Worm (Caenorhabditis elegans): ENCODE data around the gene srh-2.

srh-2 gene

ce11 chrV:736171-736570 lies 8.1 kb downstream of the srh-2 start, which contains the start of gene srj-25:
Gene srj-25, minus strand, starts transcription at chrV:736271.
- TF ChIP-seq che-1 (tag; optimal IDR thresholded peaks at IDR 0.05) = no peak
- TF ChIP-seq mec-3 (tag; optimal IDR thresholded peaks at IDR 0.05; ENCODE audit: borderline replicate concordance) = no peak
- TF ChIP-seq zip-5 (tag; optimal IDR thresholded peaks at IDR 0.05) = no peak
- no peak for TF ChIP-seq ceh-31 (tag; optimal IDR thresholded peaks at IDR 0.05)
- TF ChIP-seq K09A11.1 (tag; optimal IDR thresholded peaks at IDR 0.05; ENCODE audit: insufficient read depth) = no peak
- no peak for TF ChIP-seq pha-2 (tag; optimal IDR thresholded peaks at IDR 0.05)
- no peak for TF ChIP-seq nhr-232 (tag; optimal IDR thresholded peaks at IDR 0.05)
- TF ChIP-seq K02D7.2 (tag; optimal IDR thresholded peaks at IDR 0.05) = no peak
- no peak for TF ChIP-seq pqm-1 (tag; optimal IDR thresholded peaks at IDR 0.05)
- TF ChIP-seq lim-6 (tag; optimal IDR thresholded peaks at IDR 0.05) = no peak
- TF ChIP-seq hlh-6 (tag; optimal IDR thresholded peaks at IDR 0.05) = no peak
- no peak for TF ChIP-seq Y22D7AL.16 (tag; optimal IDR thresholded peaks at IDR 0.05)
- no peak for TF ChIP-seq ama-1 (optimal IDR thresholded peaks at IDR 0.05)
- TF ChIP-seq ceh-6 (GFP tag; optimal IDR thresholded peaks at IDR 0.05) = no peak
- no peak for TF ChIP-seq ahr-1 (tag; optimal IDR thresholded peaks at IDR 0.05)
- no peak for TF ChIP-seq rnt-1 (tag; optimal IDR thresholded peaks at IDR 0.05)
- TF ChIP-seq ceh-34 (tag; optimal IDR thresholded peaks at IDR 0.05) = no peak

DNA sequence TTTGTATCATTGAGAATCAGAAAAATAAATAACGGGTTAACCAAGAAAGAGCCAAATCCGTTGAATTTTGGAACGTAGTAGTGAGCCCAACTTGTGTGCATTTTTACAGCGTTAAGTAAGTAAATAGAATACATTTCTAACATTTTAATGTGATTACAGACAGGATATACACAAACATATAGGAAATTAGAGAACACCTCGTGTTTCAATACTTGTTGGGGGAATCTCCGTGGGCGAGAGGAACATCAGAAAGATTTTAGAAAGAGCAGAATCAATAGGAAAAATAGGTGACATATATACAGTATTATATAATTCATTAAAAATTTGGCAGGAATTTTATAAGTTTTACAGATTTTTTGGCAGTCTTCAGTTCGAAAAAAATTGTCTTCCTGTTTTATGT lies 10.7 kb downstream of the srh-2 start, which contains the start of gene srj-24:
Gene srj-24, minus strand, starts transcription at position 101 of the 400 bp plus-strand sequence.
- TF ChIP-seq pat-9 (tag; optimal IDR thresholded peaks at IDR 0.05) (no peak), hlh-13 (GFP tag; optimal IDR thresholded peaks at IDR 0.05) (no peak), ceh-22 (tag; optimal IDR thresholded peaks at IDR 0.05) (no peak)

- TF ChIP-seq fkh-6 (tag; optimal IDR thresholded peaks at IDR 0.05) (no peak), unc-86 (tag; optimal IDR thresholded peaks at IDR 0.05) (no peak), nhr-232 (tag; optimal IDR thresholded peaks at IDR 0.05) (no peak), ceh-19 (GFP tag; optimal IDR thresholded peaks at IDR 0.05) (no peak), lin-11 (tag; optimal IDR thresholded peaks at IDR 0.05) (no peak), ref-2 (tag; optimal IDR thresholded peaks at IDR 0.05) (no peak), tbx-2 (tag; optimal IDR thresholded peaks at IDR 0.05) (no peak), ceh-6 (GFP tag; optimal IDR thresholded peaks at IDR 0.05) (no peak), ceh-48 (tag; optimal IDR thresholded peaks at IDR 0.05) (no peak), elt-2 (tag; optimal IDR thresholded peaks at IDR 0.05) (no peak), ttx-3 (tag; optimal IDR thresholded peaks at IDR 0.05) (no peak), pag-3 (tag; optimal IDR thresholded peaks at IDR 0.05; ENCODE audit: borderline replicate concordance) (no peak), sdc-2 (tag; optimal IDR thresholded peaks at IDR 0.05) (no peak), pha-2 (tag; optimal IDR thresholded peaks at IDR 0.05) (no peak), gmeb-2 (tag; optimal IDR thresholded peaks at IDR 0.05) (no peak), lim-6 (tag; optimal IDR thresholded peaks at IDR 0.05) (no peak), Y22D7AL.16 (tag; optimal IDR thresholded peaks at IDR 0.05) (no peak)
Measured at ce11 chrV:741820-742219, 13.7 kb downstream of the srh-2 start, which contains the start of gene C05E4.7. Gene C05E4.7, plus strand, starts transcription at chrV:742120.

DNA sequence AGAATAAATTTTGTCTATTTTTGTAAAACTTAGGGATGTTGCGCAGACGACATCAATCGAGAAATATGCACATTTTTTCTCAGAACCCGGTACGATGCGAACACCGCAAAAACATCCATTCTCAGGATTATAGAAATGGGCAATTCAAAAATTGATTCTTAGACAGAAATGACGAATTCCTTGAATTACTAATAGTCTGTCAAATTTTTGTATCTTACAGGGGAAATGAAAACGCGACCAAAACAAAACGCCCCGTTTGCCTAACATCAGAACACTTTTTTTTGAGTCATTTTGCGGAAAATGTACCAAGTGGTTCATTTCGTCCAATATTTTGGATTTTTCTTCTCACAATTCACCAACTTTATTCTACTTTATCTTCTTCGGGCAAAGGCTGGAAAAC lies 15.2 kb downstream of the srh-2 start, which contains the start of gene str-134:
Gene str-134, plus strand, starts transcription at position 301 of the 400 bp plus-strand sequence.
- TF ChIP-seq hlh-30 (tag; optimal IDR thresholded peaks at IDR 0.05; ENCODE audit: insufficient read depth) = no peak
- no peak for TF ChIP-seq pha-2 (tag; optimal IDR thresholded peaks at IDR 0.05)
- no peak for TF ChIP-seq elt-4 (tag; optimal IDR thresholded peaks at IDR 0.05)
- no peak for TF ChIP-seq dve-1 (tag; optimal IDR thresholded peaks at IDR 0.05)
- no peak for TF ChIP-seq C38D4.7 (GFP tag; optimal IDR thresholded peaks at IDR 0.05)
- no peak for TF ChIP-seq ceh-2 (tag; optimal IDR thresholded peaks at IDR 0.05)
- no peak for TF ChIP-seq tbx-7 (tag; optimal IDR thresholded peaks at IDR 0.05)
- no peak for TF ChIP-seq unc-55 (GFP tag; optimal IDR thresholded peaks at IDR 0.05)
- no peak for TF ChIP-seq K09A11.1 (tag; optimal IDR thresholded peaks at IDR 0.05; ENCODE audit: insufficient read depth)
- no peak for TF ChIP-seq pha-4 (tag; optimal IDR thresholded peaks at IDR 0.05)
- no peak for TF ChIP-seq zip-5 (tag; optimal IDR thresholded peaks at IDR 0.05)
- no peak for TF ChIP-seq pros-1 (tag; optimal IDR thresholded peaks at IDR 0.05)
- TF ChIP-seq sdc-2 (tag; optimal IDR thresholded peaks at IDR 0.05) = no peak
- TF ChIP-seq odd-2 (tag; optimal IDR thresholded peaks at IDR 0.05) = no peak
- TF ChIP-seq ref-2 (tag; optimal IDR thresholded peaks at IDR 0.05) = no peak
- TF ChIP-seq rnt-1 (tag; optimal IDR thresholded peaks at IDR 0.05) = no peak
- TF ChIP-seq ceh-9 (tag; optimal IDR thresholded peaks at IDR 0.05) = no peak
- no peak for TF ChIP-seq ttx-3 (tag; optimal IDR thresholded peaks at IDR 0.05)
- no peak for TF ChIP-seq T23F11.4 (GFP tag; optimal IDR thresholded peaks at IDR 0.05)

Data from whole organism, late embryonic.